Worm (Caenorhabditis elegans) whole organism, L4/young adult: Measurements from ENCODE around the gene E02A10.3.
A peak's percentile ranks its signal among the peaks of the same experiment; 100 is the strongest.

Source experiments
- W03F9.2 ChIP-seq: fragments of 150-350 bp; optimal IDR thresholded peaks from 2 replicates; lab custom pipeline; 2014; ENCODE audit warnings: missing biosample characterization, missing genetic modification characterization
- dao-5 ChIP-seq: sonication (generic microtip); optimal IDR thresholded peaks from 2 replicates; lab custom pipeline; 2016; ENCODE audit warnings: missing genotype, missing genetic modification characterization, moderate library complexity, missing compliant biosample characterization
- him-1 ChIP-seq: sonication (generic microtip); optimal IDR thresholded peaks from 2 replicates; lab custom pipeline; 2016; ENCODE audit warnings: missing genotype, missing genetic modification reagents, missing genetic modification characterization, missing compliant biosample characterization

The E02A10.3 gene

ce11 chrV:12579299-12579698, at the start of gene E02A10.3:
Gene E02A10.3 (plus strand): TSS chrV:12579599.
- TF ChIP-seq him-1 (no peak), W03F9.2 (tag; lab: Kevin White, UChicago) (no peak)

- no peak for TF ChIP-seq dao-5 (tag; lab: Kevin White, UChicago)
- no peak for TF ChIP-seq W03F9.2 (tag; lab: Kevin White, UChicago)
- no peak for TF ChIP-seq him-1
Measured at ce11 chrV:12530129-12530528, 49.3 kb upstream of the E02A10.3 start.

ce11 chrV:12531084-12531483, 48.3 kb upstream of the E02A10.3 start:
- no peak for TF ChIP-seq dao-5 (tag; lab: Kevin White, UChicago)
- no peak for TF ChIP-seq W03F9.2 (tag; lab: Kevin White, UChicago)
- no peak for TF ChIP-seq him-1

- TF ChIP-seq W03F9.2 (tag; lab: Kevin White, UChicago) (no peak), him-1 (no peak), dao-5 (tag; lab: Kevin White, UChicago) (no peak)
Measured at ce11 chrV:12532369-12532768, 47.0 kb upstream of the E02A10.3 start.

ce11 chrV:12533635-12534150, 45.7 kb upstream of the E02A10.3 start:
- no peak for TF ChIP-seq W03F9.2 (tag; lab: Kevin White, UChicago)
- TF ChIP-seq him-1: no peak

ce11 chrV:12534941-12535340, 44.5 kb upstream of the E02A10.3 start:
- TF ChIP-seq him-1: no peak
- TF ChIP-seq dao-5 (tag; lab: Kevin White, UChicago): no peak
- TF ChIP-seq W03F9.2 (tag; lab: Kevin White, UChicago): no peak

- TF ChIP-seq him-1: no peak
- no peak for TF ChIP-seq W03F9.2 (tag; lab: Kevin White, UChicago)
- no peak for TF ChIP-seq dao-5 (tag; lab: Kevin White, UChicago)
Measured at ce11 chrV:12536409-12537038, 42.9 kb upstream of the E02A10.3 start.

- TF ChIP-seq him-1 (no peak), dao-5 (tag; lab: Kevin White, UChicago) (no peak), W03F9.2 (tag; lab: Kevin White, UChicago) (no peak)
Measured at ce11 chrV:12537505-12537904, 41.9 kb upstream of the E02A10.3 start.

ce11 chrV:12538984-12539852, 40.2 kb upstream of the E02A10.3 start:
- TF ChIP-seq W03F9.2 (tag; lab: Kevin White, UChicago) (no peak), him-1 (no peak)

ce11 chrV:12540018-12540417, 39.4 kb upstream of the E02A10.3 start:
- TF ChIP-seq W03F9.2 (tag; lab: Kevin White, UChicago) (no peak), dao-5 (tag; lab: Kevin White, UChicago) (no peak), him-1 (peak; percentile 19)

ce11 chrV:12540739-12541138, 38.7 kb upstream of the E02A10.3 start, which contains the start of gene F45D3.2:
Gene F45D3.2 (plus strand): TSS chrV:12541039.
- TF ChIP-seq W03F9.2 (tag; lab: Kevin White, UChicago) (no peak), him-1 (no peak), dao-5 (tag; lab: Kevin White, UChicago) (no peak)

- TF ChIP-seq him-1: no peak
- TF ChIP-seq W03F9.2 (tag; lab: Kevin White, UChicago): no peak
- TF ChIP-seq dao-5 (tag; lab: Kevin White, UChicago): no peak
Measured at ce11 chrV:12541207-12541606, 38.2 kb upstream of the E02A10.3 start.

- TF ChIP-seq W03F9.2 (tag; lab: Kevin White, UChicago) (no peak), dao-5 (tag; lab: Kevin White, UChicago) (no peak), him-1 (no peak)
Measured at ce11 chrV:12542683-12543319, 36.6 kb upstream of the E02A10.3 start.

ce11 chrV:12548830-12549229, 30.6 kb upstream of the E02A10.3 start:
- peak; percentile 31 for TF ChIP-seq W03F9.2 (tag; lab: Kevin White, UChicago)
- TF ChIP-seq dao-5 (tag; lab: Kevin White, UChicago): no peak
